Fruit fly (Drosophila melanogaster): ENCODE measurements around the gene TwdlE.

Gene TwdlE

dm6 chr2L:7838024-7838423 lies 22.6 kb downstream of the TwdlE start:
- no peak for TF ChIP-seq CTCF (optimal IDR thresholded peaks at IDR 0.05)
- TF ChIP-seq CG8478 (optimal IDR thresholded peaks at IDR 0.05), result no peak

dm6 chr2L:7833650-7834049 lies 27.0 kb downstream of the TwdlE start:
- TF ChIP-seq CTCF (optimal IDR thresholded peaks at IDR 0.05) (no peak), CG8478 (optimal IDR thresholded peaks at IDR 0.05) (no peak)

dm6 chr2L:7833238-7833637 lies 27.4 kb downstream of the TwdlE start:
- TF ChIP-seq CTCF (optimal IDR thresholded peaks at IDR 0.05) (no peak), CG8478 (optimal IDR thresholded peaks at IDR 0.05) (no peak)

dm6 chr2L:7828901-7829300 lies 31.7 kb downstream of the TwdlE start:
- no peak for TF ChIP-seq CTCF (optimal IDR thresholded peaks at IDR 0.05)
- TF ChIP-seq CG8478 (optimal IDR thresholded peaks at IDR 0.05), result no peak

dm6 chr2L:7828231-7828630 lies 32.4 kb downstream of the TwdlE start:
- TF ChIP-seq CTCF (optimal IDR thresholded peaks at IDR 0.05) (peak; percentile 22 to 60), CG8478 (optimal IDR thresholded peaks at IDR 0.05) (no peak)

- TF ChIP-seq CG8478 (optimal IDR thresholded peaks at IDR 0.05) (no peak), CTCF (optimal IDR thresholded peaks at IDR 0.05) (peak in 1 of 2 experiments; percentile 22)
Observed at dm6 chr2L:7827045-7828004, 33.3 kb downstream of the TwdlE start, which contains the start of the genes Rack1 and mts. Rack1 (minus strand) TSS chr2L:7827315. mts (plus strand) TSS chr2L:7827650.

- TF ChIP-seq CTCF (optimal IDR thresholded peaks at IDR 0.05) (no peak), CG8478 (optimal IDR thresholded peaks at IDR 0.05) (no peak)
Observed at dm6 chr2L:7821279-7821848, 39.3 kb downstream of the TwdlE start.

dm6 chr2L:7820851-7821250 lies 39.8 kb downstream of the TwdlE start, which contains the start of gene CG7115:
CG7115 (plus strand) TSS chr2L:7821151.
- TF ChIP-seq CG8478 (optimal IDR thresholded peaks at IDR 0.05), result no peak

dm6 chr2L:7820408-7820807 lies 40.2 kb downstream of the TwdlE start:
- TF ChIP-seq CG8478 (optimal IDR thresholded peaks at IDR 0.05), result no peak
- TF ChIP-seq CTCF (optimal IDR thresholded peaks at IDR 0.05), result no peak

dm6 chr2L:7813357-7813756 lies 47.3 kb downstream of the TwdlE start:
- TF ChIP-seq CTCF (optimal IDR thresholded peaks at IDR 0.05), result no peak

dm6 chr2L:7812555-7813339 lies 47.9 kb downstream of the TwdlE start:
- TF ChIP-seq CTCF (optimal IDR thresholded peaks at IDR 0.05) (no peak), CG8478 (optimal IDR thresholded peaks at IDR 0.05) (no peak)

dm6 chr2L:7811249-7812002 lies 49.2 kb downstream of the TwdlE start, which contains the start of gene LanB1:
LanB1 (plus strand) TSS chr2L:7811438.
- TF ChIP-seq CG8478 (optimal IDR thresholded peaks at IDR 0.05) (no peak), CTCF (optimal IDR thresholded peaks at IDR 0.05) (no peak)

dm6 chr2L:7810519-7810918 lies 50.1 kb downstream of the TwdlE start, which contains the start of gene Cdc14:
Cdc14 (minus strand) TSS chr2L:7810703.
- TF ChIP-seq CTCF (optimal IDR thresholded peaks at IDR 0.05) (peak in 1 of 2 experiments; percentile 1), CG8478 (optimal IDR thresholded peaks at IDR 0.05) (no peak)

dm6 chr2L:7809699-7810088 lies 50.9 kb downstream of the TwdlE start:
- TF ChIP-seq CTCF (optimal IDR thresholded peaks at IDR 0.05), result no peak
- no peak for TF ChIP-seq CG8478 (optimal IDR thresholded peaks at IDR 0.05)
